Worm (Caenorhabditis elegans) whole organism, late embryonic: Measurements from ENCODE around the gene raga-1.

Source experiments
- ama-1 ChIP-seq: fragments of 150-350 bp; optimal IDR thresholded peaks from 2 replicates; lab custom pipeline; 2014
- elt-2 ChIP-seq: sonication (generic microtip); optimal IDR thresholded peaks from 2 replicates; lab custom pipeline; 2016; ENCODE audit warnings: missing genetic modification reagents, missing genetic modification characterization, missing compliant biosample characterization
- mec-3 ChIP-seq: sonication (generic microtip); optimal IDR thresholded peaks from 2 replicates; lab custom pipeline; 2016; ENCODE audit warnings: borderline replicate concordance, missing genetic modification characterization, missing compliant biosample characterization
- pag-3 ChIP-seq: sonication (generic microtip); optimal IDR thresholded peaks from 2 replicates; lab custom pipeline; 2016; ENCODE audit warnings: missing compliant biosample characterization, missing genetic modification characterization, borderline replicate concordance
- pat-9 ChIP-seq: fragments of 200-800 bp; sonication (Bioruptor generic); optimal IDR thresholded peaks from 2 replicates; lab custom pipeline; 2018; ENCODE audit warnings: mild to moderate bottlenecking, missing genetic modification characterization, moderate library complexity, missing compliant biosample characterization
- tbx-7 ChIP-seq: sonication (generic microtip); optimal IDR thresholded peaks from 2 replicates; lab custom pipeline; 2016; ENCODE audit warnings: missing genotype, missing genetic modification characterization, missing compliant biosample characterization

DNA sequence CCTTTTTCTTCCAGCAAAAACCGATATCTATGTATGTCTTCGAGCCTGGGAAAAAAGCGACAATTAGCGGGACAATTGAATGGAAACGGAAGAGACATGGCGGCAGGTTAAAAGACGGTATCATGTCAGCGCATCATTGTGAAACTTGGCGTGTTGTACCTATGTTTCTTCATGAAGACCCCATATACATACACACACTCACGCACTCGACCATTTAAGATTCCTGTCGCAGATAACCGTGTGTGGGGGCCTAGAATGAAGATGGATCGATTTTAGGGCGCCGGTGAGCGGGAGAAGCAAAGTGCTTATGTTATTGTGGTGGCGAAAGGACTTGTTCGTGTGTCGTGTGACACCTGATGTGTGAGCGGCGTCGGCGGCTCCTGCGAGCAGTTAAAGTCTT, 24.3 kb upstream of the raga-1 start:
- TF ChIP-seq pat-9 (tag; lab: Kevin White, UChicago): no peak
- no peak for TF ChIP-seq ama-1 (lab: Kevin White, UChicago)
- TF ChIP-seq pag-3: no peak
- TF ChIP-seq elt-2 (tag; lab: Kevin White, UChicago): no peak
- TF ChIP-seq mec-3 (tag; lab: Kevin White, UChicago): no peak
- no peak for TF ChIP-seq tbx-7 (tag; lab: Kevin White, UChicago)
